Worm (Caenorhabditis elegans): ENCODE data around the gene T06A1.1.
A peak's percentile ranks its signal among the peaks of the same experiment; 100 is the strongest.

T06A1.1 gene

ce11 chrV:1945875-1946274 is 20.5 kb upstream of the T06A1.1 start:
- TF ChIP-seq daf-12 (tag; optimal IDR thresholded peaks at IDR 0.05) = no peak
- no peak for TF ChIP-seq ZK546.5 (tag; optimal IDR thresholded peaks at IDR 0.05)
- no peak for TF ChIP-seq vab-7 (GFP tag; IDR thresholded peaks at IDR 0.05)
- no peak for TF ChIP-seq lin-29 (GFP tag; IDR thresholded peaks at IDR 0.05)
- TF ChIP-seq aly-2 (tag; optimal IDR thresholded peaks at IDR 0.05) = no peak
- TF ChIP-seq zag-1 (tag; optimal IDR thresholded peaks at IDR 0.05) = no peak
- TF ChIP-seq Y5F2A.4 (GFP tag; optimal IDR thresholded peaks at IDR 0.05) = no peak
- no peak for TF ChIP-seq dmd-9 (GFP tag; IDR thresholded peaks at IDR 0.05)
- TF ChIP-seq hlh-30 (tag; optimal IDR thresholded peaks at IDR 0.05; ENCODE audit: insufficient read depth) = no peak
- no peak for TF ChIP-seq nhr-10 (tag; optimal IDR thresholded peaks at IDR 0.05)
- no peak for TF ChIP-seq snpc-4 (tag; optimal IDR thresholded peaks at IDR 0.05)
- TF ChIP-seq F10B5.3 (tag; optimal IDR thresholded peaks at IDR 0.05) = no peak
- no peak for TF ChIP-seq lin-39 (tag; optimal IDR thresholded peaks at IDR 0.05)

- TF ChIP-seq unc-130 (GFP tag; optimal IDR thresholded peaks at IDR 0.05) (no peak), lsy-2 (tag; optimal IDR thresholded peaks at IDR 0.05) (peak in 1 of 2 experiments; percentile 38), hmg-1.1 (GFP tag; IDR thresholded peaks at IDR 0.05) (peak; percentile 52), ctbp-1 (GFP tag; IDR thresholded peaks at IDR 0.05) (peak; percentile 78), set-16 (GFP tag; IDR thresholded peaks at IDR 0.05) (peak; percentile 78), hlh-30 (tag; optimal IDR thresholded peaks at IDR 0.05; ENCODE audit: insufficient read depth) (peak; percentile 11), madf-5 (GFP tag; IDR thresholded peaks at IDR 0.05) (no peak), spr-3 (GFP tag; optimal IDR thresholded peaks at IDR 0.05) (no peak), lin-13 (GFP tag; optimal IDR thresholded peaks at IDR 0.05) (no peak), mep-1 (tag; optimal IDR thresholded peaks at IDR 0.05) (peak; percentile 34), rbr-2 (tag; optimal IDR thresholded peaks at IDR 0.05) (peak; percentile 72), fkh-10 (GFP tag; optimal IDR thresholded peaks at IDR 0.05) (peak; percentile 86), mdt-29 (GFP tag; IDR thresholded peaks at IDR 0.05) (no peak), ceh-62 (tag; optimal IDR thresholded peaks at IDR 0.05) (no peak), php-3 (GFP tag; IDR thresholded peaks at IDR 0.05) (no peak), unc-62 (GFP tag; optimal IDR thresholded peaks at IDR 0.05 in 1 of 2) (peak in 1 of 2 experiments; percentile 11), unc-62 (tag; optimal IDR thresholded peaks at IDR 0.05) (no peak), F37D6.2 (tag; optimal IDR thresholded peaks at IDR 0.05) (peak; percentile 50), aha-1 (tag) (peak; percentile 46), mes-2 (tag; optimal IDR thresholded peaks at IDR 0.05; ENCODE audit: poor library complexity, severe bottlenecking) (no peak), hif-1 (tag; optimal IDR thresholded peaks at IDR 0.05) (no peak), mdl-1 (tag; optimal IDR thresholded peaks at IDR 0.05) (peak in 1 of 2 experiments; percentile 72)
Observed at ce11 chrV:1943465-1943864, 18.1 kb upstream of the T06A1.1 start.

ce11 chrV:1940472-1941221 is 15.3 kb upstream of the T06A1.1 start:
- no peak for TF ChIP-seq lin-29 (GFP tag; IDR thresholded peaks at IDR 0.05)
- TF ChIP-seq fkh-10 (GFP tag; optimal IDR thresholded peaks at IDR 0.05) = peak; percentile 63
- TF ChIP-seq aha-1 (tag) = peak; percentile 81

- TF ChIP-seq fkh-10 (GFP tag; optimal IDR thresholded peaks at IDR 0.05) (no peak), nhr-28 (tag; optimal IDR thresholded peaks at IDR 0.05) (no peak), daf-16 (GFP tag; optimal IDR thresholded peaks at IDR 0.05) (no peak), daf-16 (tag; optimal IDR thresholded peaks at IDR 0.05) (no peak), Y48G9A.11 (GFP tag; IDR thresholded peaks at IDR 0.05) (no peak), ztf-11 (tag; optimal IDR thresholded peaks at IDR 0.05) (no peak), lir-3 (tag; optimal IDR thresholded peaks at IDR 0.05) (no peak), R02D3.7 (tag; optimal IDR thresholded peaks at IDR 0.05) (no peak), spr-1 (tag; optimal IDR thresholded peaks at IDR 0.05) (no peak), nhr-102 (tag; optimal IDR thresholded peaks at IDR 0.05) (no peak), zag-1 (tag; optimal IDR thresholded peaks at IDR 0.05) (no peak), ceh-62 (tag; optimal IDR thresholded peaks at IDR 0.05) (no peak), attf-4 (tag; optimal IDR thresholded peaks at IDR 0.05) (no peak), ceh-32 (tag; optimal IDR thresholded peaks at IDR 0.05; ENCODE audit: poor library complexity) (no peak), egl-43 (GFP tag; IDR thresholded peaks at IDR 0.05) (no peak), Y5F2A.4 (GFP tag; optimal IDR thresholded peaks at IDR 0.05) (no peak), nhr-48 (tag; optimal IDR thresholded peaks at IDR 0.05) (no peak), F44E2.7 (GFP tag; IDR thresholded peaks at IDR 0.05) (no peak)
Observed at ce11 chrV:1937963-1938362, 12.6 kb upstream of the T06A1.1 start, which contains the start of gene glb-25. Gene glb-25 (plus strand): TSS chrV:1938263.
